Worm (Caenorhabditis elegans): ENCODE data around the gene npr-7.

npr-7 gene

DNA sequence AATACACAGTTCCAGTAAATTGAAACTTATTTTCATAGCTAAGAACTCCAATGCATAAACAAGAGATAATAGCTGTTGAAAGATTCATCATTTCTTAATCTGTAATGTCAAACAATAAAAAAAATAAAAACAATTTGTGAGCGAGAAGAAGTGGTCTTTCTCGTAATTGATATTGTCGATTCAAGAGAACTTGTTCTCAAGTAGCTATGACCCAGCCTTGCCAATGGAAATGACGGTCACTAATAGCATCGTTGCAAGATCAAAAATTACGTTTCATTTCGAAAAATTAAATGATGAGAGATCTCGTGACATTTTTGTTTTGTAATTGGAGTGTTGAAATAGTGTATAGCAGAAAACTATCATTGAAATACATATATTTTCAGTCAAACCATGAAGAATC is 21.1 kb downstream of the npr-7 start, which contains the start of gene B0416.7:
TSS of gene B0416.7 (minus strand) at position 101 of the 400 bp plus-strand sequence.
- TF ChIP-seq lsy-2 (tag; optimal IDR thresholded peaks at IDR 0.05) (no peak), nhr-12 (tag; optimal IDR thresholded peaks at IDR 0.05) (no peak), hlh-1 (tag; optimal IDR thresholded peaks at IDR 0.05) (no peak), elt-3 (tag; optimal IDR thresholded peaks at IDR 0.05) (no peak), bed-3 (GFP tag; optimal IDR thresholded peaks at IDR 0.05) (no peak), unc-62 (GFP tag; optimal IDR thresholded peaks at IDR 0.05) (no peak), flh-1 (GFP tag; optimal IDR thresholded peaks at IDR 0.05) (no peak), zip-8 (tag; optimal IDR thresholded peaks at IDR 0.05) (no peak), cnd-1 (tag; optimal IDR thresholded peaks at IDR 0.05) (no peak), ceh-83 (GFP tag; optimal IDR thresholded peaks at IDR 0.05) (no peak)

DNA sequence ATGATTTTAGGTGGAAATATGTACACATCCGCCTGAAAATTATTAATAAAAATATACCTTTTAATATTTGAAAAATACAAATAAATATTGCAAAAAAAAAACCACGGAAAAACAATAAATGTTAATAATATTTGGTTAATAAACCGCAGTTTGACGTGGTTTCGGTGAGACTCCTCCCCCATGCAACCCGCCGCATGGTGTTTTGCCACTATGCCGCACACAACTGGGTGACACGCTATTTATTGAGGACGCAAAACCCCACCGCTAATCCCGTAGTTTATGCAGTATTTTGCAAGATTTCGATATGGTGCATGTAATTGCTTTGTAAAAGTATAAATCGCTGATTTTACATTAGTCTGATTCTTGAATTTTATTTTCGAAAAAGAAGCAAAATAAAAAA is 22.4 kb downstream of the npr-7 start, which contains the start of gene gly-13:
TSS of gene gly-13 (minus strand) at position 32 of the 400 bp plus-strand sequence.
- TF ChIP-seq bed-3 (GFP tag; optimal IDR thresholded peaks at IDR 0.05) (peak; percentile 26), lsy-2 (tag; optimal IDR thresholded peaks at IDR 0.05) (peak; percentile 41), sptf-1 (tag; optimal IDR thresholded peaks at IDR 0.05) (peak; percentile 87), unc-39 (tag; optimal IDR thresholded peaks at IDR 0.05) (no peak), flh-1 (GFP tag; optimal IDR thresholded peaks at IDR 0.05) (peak; percentile 9), ztf-11 (tag; optimal IDR thresholded peaks at IDR 0.05) (peak; percentile 15), mep-1 (tag; optimal IDR thresholded peaks at IDR 0.05) (peak; percentile 56), pha-4 (tag; optimal IDR thresholded peaks at IDR 0.05) (peak; percentile 4), mls-2 (tag; optimal IDR thresholded peaks at IDR 0.05) (peak; percentile 72), ceh-83 (GFP tag; optimal IDR thresholded peaks at IDR 0.05) (peak; percentile 19), ham-2 (GFP tag; optimal IDR thresholded peaks at IDR 0.05) (peak; percentile 27), cnd-1 (tag; optimal IDR thresholded peaks at IDR 0.05) (peak; percentile 33), hlh-1 (tag; optimal IDR thresholded peaks at IDR 0.05) (peak; percentile 29), nhr-76 (tag; optimal IDR thresholded peaks at IDR 0.05) (peak; percentile 65), nhr-12 (tag; optimal IDR thresholded peaks at IDR 0.05) (no peak), lin-32 (GFP tag; optimal IDR thresholded peaks at IDR 0.05) (peak; percentile 35), ceh-43 (GFP tag; optimal IDR thresholded peaks at IDR 0.05) (peak; percentile 56), blmp-1 (tag; optimal IDR thresholded peaks at IDR 0.05) (peak; percentile 10), snpc-4 (tag; optimal IDR thresholded peaks at IDR 0.05) (no peak), ces-1 (GFP tag; optimal IDR thresholded peaks at IDR 0.05) (peak; percentile 11), tbx-8 (GFP tag; optimal IDR thresholded peaks at IDR 0.05) (peak; percentile 31), sem-2 (GFP tag; optimal IDR thresholded peaks at IDR 0.05) (peak; percentile 48), unc-120 (tag; optimal IDR thresholded peaks at IDR 0.05; ENCODE audit: poor library complexity, severe bottlenecking) (no peak), lin-13 (tag; optimal IDR thresholded peaks at IDR 0.05) (no peak)

DNA sequence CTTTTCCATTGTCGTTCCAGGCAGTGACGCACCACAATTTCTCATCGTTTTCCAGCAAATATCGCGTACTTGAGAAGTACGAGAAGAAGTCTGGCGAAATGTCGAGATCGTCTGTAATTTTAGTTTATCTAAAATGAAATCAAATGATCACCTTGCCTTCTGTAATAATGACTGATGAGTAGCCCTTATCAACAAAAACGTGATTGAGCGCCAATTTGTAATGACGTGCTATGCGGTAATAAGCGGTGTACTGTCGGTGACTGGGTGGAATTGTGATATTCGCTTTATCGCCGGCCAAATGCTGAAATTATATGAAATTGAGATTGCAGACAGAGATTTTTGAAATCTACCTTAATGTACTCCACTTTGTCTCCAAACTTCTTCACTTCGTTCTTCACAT is 23.5 kb downstream of the npr-7 start:
- no peak for TF ChIP-seq mls-2 (tag; optimal IDR thresholded peaks at IDR 0.05)
- no peak for TF ChIP-seq nhr-76 (tag; optimal IDR thresholded peaks at IDR 0.05)

DNA sequence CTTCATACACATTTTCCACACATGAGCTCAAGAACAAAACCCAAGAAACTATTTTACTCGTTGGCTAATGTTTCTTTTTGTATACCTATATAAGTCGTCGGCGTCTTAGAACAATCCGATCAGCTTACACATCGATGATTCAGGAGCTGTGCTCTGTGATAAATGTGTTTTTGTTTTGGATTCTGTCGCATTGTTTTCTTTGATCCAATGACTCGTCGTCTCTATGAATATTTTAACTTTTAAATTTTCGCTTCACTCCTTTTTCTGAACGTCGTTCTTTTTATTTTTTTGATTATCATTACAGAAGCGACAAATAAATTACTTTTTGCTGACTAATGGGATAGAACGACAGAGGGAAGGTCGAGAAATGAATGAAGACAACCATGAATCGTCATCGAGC is 27.6 kb downstream of the npr-7 start, which contains the start of gene B0416.3:
TSS of gene B0416.3 (plus strand) at position 301 of the 400 bp plus-strand sequence.
- TF ChIP-seq ceh-43 (GFP tag; optimal IDR thresholded peaks at IDR 0.05) (no peak), nhr-2 (tag; optimal IDR thresholded peaks at IDR 0.05) (no peak)

DNA sequence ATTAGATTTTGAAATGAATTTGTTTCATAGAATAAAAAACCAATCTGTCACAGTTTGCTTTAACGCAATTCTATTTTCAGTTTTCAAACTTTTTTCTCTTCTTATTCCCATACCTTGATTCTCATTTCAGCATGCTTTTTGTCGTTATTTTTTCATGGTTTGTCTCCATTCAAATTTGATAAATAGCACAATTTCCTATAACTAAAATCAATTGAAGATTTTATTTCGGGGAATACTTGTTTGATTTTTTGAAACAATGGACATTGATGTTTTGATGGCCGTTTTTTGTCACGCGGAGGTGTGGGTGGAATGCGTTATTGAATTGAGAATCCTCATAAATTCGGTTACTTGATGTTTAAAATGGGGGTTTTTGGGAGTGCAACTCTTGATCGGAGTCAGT is 36.0 kb downstream of the npr-7 start, which contains the start of gene B0416.11:
TSS of gene B0416.11 (minus strand) at position 101 of the 400 bp plus-strand sequence.
- TF ChIP-seq unc-120 (tag; optimal IDR thresholded peaks at IDR 0.05; ENCODE audit: poor library complexity, severe bottlenecking), result no peak
- TF ChIP-seq nhr-28 (tag; optimal IDR thresholded peaks at IDR 0.05), result no peak
- TF ChIP-seq sptf-1 (tag; optimal IDR thresholded peaks at IDR 0.05), result no peak
- TF ChIP-seq ham-2 (GFP tag; optimal IDR thresholded peaks at IDR 0.05), result no peak
- no peak for TF ChIP-seq mab-5 (tag; optimal IDR thresholded peaks at IDR 0.05)
- no peak for TF ChIP-seq lin-13 (tag; optimal IDR thresholded peaks at IDR 0.05)
- TF ChIP-seq elt-1 (tag; optimal IDR thresholded peaks at IDR 0.05; ENCODE audit: borderline replicate concordance, insufficient read depth), result no peak
- TF ChIP-seq zip-8 (tag; optimal IDR thresholded peaks at IDR 0.05), result no peak
- no peak for TF ChIP-seq lsy-2 (tag; optimal IDR thresholded peaks at IDR 0.05)
- TF ChIP-seq ces-1 (GFP tag; optimal IDR thresholded peaks at IDR 0.05), result no peak
- no peak for TF ChIP-seq cnd-1 (tag; optimal IDR thresholded peaks at IDR 0.05)
- no peak for TF ChIP-seq flh-1 (GFP tag; optimal IDR thresholded peaks at IDR 0.05)
- no peak for TF ChIP-seq mls-2 (tag; optimal IDR thresholded peaks at IDR 0.05)
- no peak for TF ChIP-seq elt-3 (tag; optimal IDR thresholded peaks at IDR 0.05)

Measured in whole organism, mixed stage, embryonic.